Worm (Caenorhabditis elegans) whole organism, young adult: ENCODE results near the gene F49E10.4.

Source experiments
- ceh-100 ChIP-seq: fragments of 200-800 bp; sonication (Bioruptor generic); IDR thresholded peaks from 2 replicates; pipeline ENCODE4 v1.3.6; 2022; ENCODE audit warnings: missing genetic modification reagents, missing genetic modification characterization, missing compliant biosample characterization
- dpl-1 ChIP-seq: fragments of 150-350 bp; optimal IDR thresholded peaks from 2 replicates; lab custom pipeline; 2014; ENCODE audit warnings: missing biosample characterization, missing genetic modification reagents, missing genetic modification characterization
- efl-1 ChIP-seq: fragments of 150-350 bp; optimal IDR thresholded peaks from 2 replicates; lab custom pipeline; 2014; ENCODE audit warnings: missing biosample characterization, missing genetic modification reagents, missing genetic modification characterization
- gei-17 ChIP-seq: fragments of 200-800 bp; sonication (Bioruptor generic); optimal IDR thresholded peaks from 2 replicates; lab custom pipeline; 2018; ENCODE audit warnings: mild to moderate bottlenecking, missing genetic modification characterization, missing compliant biosample characterization
- hmg-20 ChIP-seq: fragments of 200-800 bp; sonication (Bioruptor generic); IDR thresholded peaks from 2 replicates; pipeline ENCODE4 v1.3.6; 2022; ENCODE audit warnings: missing genetic modification reagents, missing genetic modification characterization, missing compliant biosample characterization
- madf-10 ChIP-seq: sonication (generic microtip); optimal IDR thresholded peaks from 2 replicates; lab custom pipeline; 2016; ENCODE audit warnings: mild to moderate bottlenecking, missing genetic modification characterization, missing compliant biosample characterization
- mcd-1 ChIP-seq: fragments of 200-800 bp; sonication (Bioruptor generic); IDR thresholded peaks from 2 replicates; pipeline ENCODE4 v1.3.6; 2022; ENCODE audit warnings: missing genetic modification reagents, missing genetic modification characterization, missing compliant biosample characterization
- nfya-1 ChIP-seq: sonication (generic microtip); optimal IDR thresholded peaks from 2 replicates; lab custom pipeline; 2017; ENCODE audit warnings: antibody characterized with exemption, missing compliant biosample characterization, missing genetic modification characterization, borderline replicate concordance; ENCODE audit not compliant: insufficient read depth
- nhr-179 ChIP-seq: sonication (generic microtip); optimal IDR thresholded peaks from 2 replicates; lab custom pipeline; 2016; ENCODE audit warnings: mild to moderate bottlenecking, missing genetic modification characterization, missing compliant biosample characterization
- nhr-90 ChIP-seq: sonication (generic microtip); optimal IDR thresholded peaks from 2 replicates; lab custom pipeline; 2016; ENCODE audit warnings: missing genotype, mild to moderate bottlenecking, missing genetic modification characterization, missing compliant biosample characterization
- pha-4 ChIP-seq: fragments of 150-350 bp; sonication (generic microtip); optimal IDR thresholded peaks from 2 replicates; lab custom pipeline; 2014; ENCODE audit warnings: missing biosample characterization, missing genetic modification reagents, missing genetic modification characterization
- tbp1 ChIP-seq: fragments of 200-800 bp; sonication (Bioruptor generic); optimal IDR thresholded peaks from 2 replicates; lab custom pipeline; 2018; ENCODE audit warnings: mild to moderate bottlenecking, missing genetic modification characterization, missing compliant biosample characterization
- tlf-1 ChIP-seq: fragments of 200-800 bp; sonication (Bioruptor generic); optimal IDR thresholded peaks from 2 replicates; lab custom pipeline; 2018; ENCODE audit warnings: mild to moderate bottlenecking, missing genetic modification characterization, missing compliant biosample characterization
- unc-130 ChIP-seq: sonication (generic microtip); optimal IDR thresholded peaks from 2 replicates; lab custom pipeline; 2016; ENCODE audit warnings: missing genetic modification reagents, missing genetic modification characterization, missing compliant biosample characterization

ce11 chrX:5868030-5868429 is 7.6 kb upstream of the F49E10.4 start:
- TF ChIP-seq unc-130 (GFP tag; lab: Kevin White, UChicago): no peak
- no peak for TF ChIP-seq hmg-20 (GFP tag; lab: Robert Waterston, UW)
- TF ChIP-seq efl-1: no peak
- TF ChIP-seq tlf-1 (GFP tag; lab: Kevin White, UChicago): no peak
- no peak for TF ChIP-seq nfya-1 (tag; lab: Kevin White, UChicago)
- no peak for TF ChIP-seq nhr-90 (tag; lab: Kevin White, UChicago)
- TF ChIP-seq gei-17 (GFP tag; lab: Kevin White, UChicago): no peak
- TF ChIP-seq pha-4: no peak
- no peak for TF ChIP-seq mcd-1
- TF ChIP-seq tbp1 (GFP tag; lab: Kevin White, UChicago): no peak
- no peak for TF ChIP-seq nhr-179 (tag; lab: Kevin White, UChicago)
- TF ChIP-seq dpl-1 (GFP tag; lab: Kevin White, UChicago): no peak
- TF ChIP-seq madf-10 (tag; lab: Kevin White, UChicago): no peak
- TF ChIP-seq ceh-100: no peak
